Worm (Caenorhabditis elegans) whole organism, late embryonic: ENCODE data around the gene T28B11.1.
A peak's percentile ranks its signal among the peaks of the same experiment; 100 is the strongest.

Experiments
- F13H6.1 ChIP-seq: sonication (generic microtip); optimal IDR thresholded peaks from 2 replicates; lab custom pipeline; 2016; ENCODE audit warnings: missing genetic modification characterization, missing compliant biosample characterization
- T23F11.4 ChIP-seq: fragments of 200-800 bp; sonication (Bioruptor generic); optimal IDR thresholded peaks from 2 replicates; lab custom pipeline; 2018; ENCODE audit warnings: mild to moderate bottlenecking, missing genetic modification characterization, missing compliant biosample characterization
- Y22D7AL.16 ChIP-seq: sonication (generic microtip); optimal IDR thresholded peaks from 2 replicates; lab custom pipeline; 2016; ENCODE audit warnings: missing genetic modification characterization, missing compliant biosample characterization
- ahr-1 ChIP-seq: sonication (generic microtip); optimal IDR thresholded peaks from 2 replicates; lab custom pipeline; 2016; ENCODE audit warnings: missing genetic modification characterization, missing compliant biosample characterization
- ceh-14 ChIP-seq: sonication (generic microtip); optimal IDR thresholded peaks from 2 replicates; lab custom pipeline; 2016; ENCODE audit warnings: missing genotype, missing genetic modification characterization, missing compliant biosample characterization
- ceh-18 ChIP-seq: sonication (generic microtip); optimal IDR thresholded peaks from 2 replicates; lab custom pipeline; 2016; ENCODE audit warnings: missing genetic modification characterization, missing compliant biosample characterization
- ceh-31 ChIP-seq: sonication (generic microtip); optimal IDR thresholded peaks from 2 replicates; lab custom pipeline; 2016; ENCODE audit warnings: missing genetic modification characterization, missing compliant biosample characterization
- ceh-45 ChIP-seq: fragments of 200-800 bp; sonication (Bioruptor generic); IDR thresholded peaks from 2 replicates; pipeline ENCODE4 v1.3.6; 2022; ENCODE audit warnings: missing genetic modification reagents, missing genetic modification characterization, missing compliant biosample characterization
- ceh-48 ChIP-seq: sonication (generic microtip); optimal IDR thresholded peaks from 2 replicates; lab custom pipeline; 2016; ENCODE audit warnings: missing genetic modification characterization, inconsistent platforms, missing compliant biosample characterization
- dve-1 ChIP-seq: sonication (generic microtip); optimal IDR thresholded peaks from 2 replicates; lab custom pipeline; 2017; ENCODE audit warnings: antibody characterized with exemption, mild to moderate bottlenecking, missing genetic modification characterization, missing compliant biosample characterization
- elt-2 ChIP-seq: sonication (generic microtip); optimal IDR thresholded peaks from 2 replicates; lab custom pipeline; 2016; ENCODE audit warnings: missing genetic modification reagents, missing genetic modification characterization, missing compliant biosample characterization
- elt-4 ChIP-seq: sonication (generic microtip); optimal IDR thresholded peaks from 2 replicates; lab custom pipeline; 2016; ENCODE audit warnings: missing genetic modification characterization, missing compliant biosample characterization
- ets-4 ChIP-seq: sonication (generic microtip); optimal IDR thresholded peaks from 2 replicates; lab custom pipeline; 2016; ENCODE audit warnings: missing genetic modification characterization, missing compliant biosample characterization
- fax-1 ChIP-seq: sonication (generic microtip); optimal IDR thresholded peaks from 2 replicates; lab custom pipeline; 2016; ENCODE audit warnings: missing genotype, missing genetic modification characterization, missing compliant biosample characterization
- hlh-6 ChIP-seq: sonication (generic microtip); optimal IDR thresholded peaks from 2 replicates; lab custom pipeline; 2016; ENCODE audit warnings: missing genotype, missing genetic modification characterization, missing compliant biosample characterization
- lim-6 ChIP-seq: sonication (generic microtip); optimal IDR thresholded peaks from 2 replicates; lab custom pipeline; 2016; ENCODE audit warnings: missing genetic modification characterization, missing compliant biosample characterization
- lin-11 ChIP-seq: fragments of 200-800 bp; sonication (Bioruptor generic); optimal IDR thresholded peaks from 2 replicates; lab custom pipeline; 2018; ENCODE audit warnings: mild to moderate bottlenecking, missing genetic modification characterization, missing compliant biosample characterization
- madf-2 ChIP-seq: sonication (generic microtip); optimal IDR thresholded peaks from 2 replicates; lab custom pipeline; 2017; ENCODE audit warnings: missing genetic modification characterization, missing compliant biosample characterization
- nfya-1 ChIP-seq: sonication (generic microtip); optimal IDR thresholded peaks from 2 replicates; lab custom pipeline; 2017; ENCODE audit warnings: missing genetic modification characterization, mild to moderate bottlenecking, missing compliant biosample characterization, antibody characterized with exemption, moderate library complexity
- nhr-11 ChIP-seq: fragments of 150-350 bp; optimal IDR thresholded peaks from 2 replicates; lab custom pipeline; 2014; ENCODE audit warnings: missing biosample characterization, missing genetic modification characterization
- npax-4 ChIP-seq: sonication (generic microtip); optimal IDR thresholded peaks from 2 replicates; lab custom pipeline; 2016; ENCODE audit warnings: missing genetic modification characterization, missing compliant biosample characterization
- odd-2 ChIP-seq: sonication (generic microtip); optimal IDR thresholded peaks from 2 replicates; lab custom pipeline; 2017; ENCODE audit warnings: antibody characterized with exemption, mild to moderate bottlenecking, missing genetic modification characterization, missing compliant biosample characterization
- pat-9 ChIP-seq: fragments of 200-800 bp; sonication (Bioruptor generic); optimal IDR thresholded peaks from 2 replicates; lab custom pipeline; 2018; ENCODE audit warnings: mild to moderate bottlenecking, missing genetic modification characterization, moderate library complexity, missing compliant biosample characterization
- ref-2 ChIP-seq: sonication (generic microtip); optimal IDR thresholded peaks from 2 replicates; lab custom pipeline; 2016; ENCODE audit warnings: missing genetic modification characterization, missing compliant biosample characterization
- rnt-1 ChIP-seq: sonication (generic microtip); optimal IDR thresholded peaks from 2 replicates; lab custom pipeline; 2016; ENCODE audit warnings: missing genetic modification characterization, missing compliant biosample characterization
- sdc-2 ChIP-seq: sonication (generic microtip); optimal IDR thresholded peaks from 2 replicates; lab custom pipeline; 2016; ENCODE audit warnings: missing genotype, missing genetic modification characterization, missing compliant biosample characterization
- tbx-7 ChIP-seq: sonication (generic microtip); optimal IDR thresholded peaks from 2 replicates; lab custom pipeline; 2016; ENCODE audit warnings: missing genotype, missing genetic modification characterization, missing compliant biosample characterization
- ttx-3 ChIP-seq: sonication (generic microtip); optimal IDR thresholded peaks from 2 replicates; lab custom pipeline; 2016; ENCODE audit warnings: missing genetic modification reagents, missing genetic modification characterization, missing compliant biosample characterization
- unc-42 ChIP-seq: sonication (generic microtip); optimal IDR thresholded peaks from 2 replicates; lab custom pipeline; 2016; ENCODE audit warnings: missing genotype, missing genetic modification characterization, missing compliant biosample characterization
- unc-55 ChIP-seq: sonication (generic microtip); optimal IDR thresholded peaks from 2 replicates; lab custom pipeline; 2017; ENCODE audit warnings: missing biosample characterization, missing genetic modification reagents, missing genetic modification characterization
- ztf-16 ChIP-seq: sonication (generic microtip); optimal IDR thresholded peaks from 2 replicates; lab custom pipeline; 2017; ENCODE audit warnings: missing genetic modification characterization, missing compliant biosample characterization

The T28B11.1 gene

ce11 chrV:10681117-10681959 lies 50.9 kb downstream of the T28B11.1 start:
- no peak for TF ChIP-seq npax-4 (tag; lab: Kevin White, UChicago)
- no peak for TF ChIP-seq ttx-3 (tag; lab: Kevin White, UChicago)
- TF ChIP-seq elt-2 (tag; lab: Kevin White, UChicago), result peak; percentile 2
- TF ChIP-seq tbx-7, result no peak
- no peak for TF ChIP-seq madf-2 (tag; lab: Kevin White, UChicago)
- no peak for TF ChIP-seq sdc-2 (tag; lab: Kevin White, UChicago)
- TF ChIP-seq pat-9 (tag; lab: Kevin White, UChicago), result peak; percentile 11
- TF ChIP-seq hlh-6 (tag; lab: Kevin White, UChicago), result peak; percentile 47
- no peak for TF ChIP-seq ahr-1
- peak; percentile 48 for TF ChIP-seq rnt-1 (tag; lab: Kevin White, UChicago)
- no peak for TF ChIP-seq unc-55 (GFP tag; lab: Kevin White, UChicago)
- no peak for TF ChIP-seq T23F11.4
- peak; percentile 32 for TF ChIP-seq ref-2 (tag; lab: Kevin White, UChicago)

- TF ChIP-seq ztf-16 (tag; lab: Kevin White, UChicago), result no peak
- peak; percentile 80 for TF ChIP-seq unc-42 (tag; lab: Kevin White, UChicago)
- no peak for TF ChIP-seq ets-4 (tag; lab: Kevin White, UChicago)
- TF ChIP-seq madf-2 (tag; lab: Kevin White, UChicago), result no peak
- TF ChIP-seq fax-1, result no peak
Observed at ce11 chrV:10679990-10680602, 52.1 kb downstream of the T28B11.1 start.

ce11 chrV:10679080-10679479 lies 53.1 kb downstream of the T28B11.1 start:
- no peak for TF ChIP-seq ceh-45 (GFP tag; lab: Robert Waterston, UW)
- TF ChIP-seq pat-9 (tag; lab: Kevin White, UChicago), result no peak
- no peak for TF ChIP-seq Y22D7AL.16
- TF ChIP-seq ttx-3 (tag; lab: Kevin White, UChicago), result no peak
- no peak for TF ChIP-seq lin-11 (tag; lab: Kevin White, UChicago)
- TF ChIP-seq ceh-14 (tag; lab: Kevin White, UChicago), result no peak
- no peak for TF ChIP-seq unc-42 (tag; lab: Kevin White, UChicago)
- no peak for TF ChIP-seq nfya-1
- TF ChIP-seq odd-2 (tag; lab: Kevin White, UChicago), result no peak

DNA sequence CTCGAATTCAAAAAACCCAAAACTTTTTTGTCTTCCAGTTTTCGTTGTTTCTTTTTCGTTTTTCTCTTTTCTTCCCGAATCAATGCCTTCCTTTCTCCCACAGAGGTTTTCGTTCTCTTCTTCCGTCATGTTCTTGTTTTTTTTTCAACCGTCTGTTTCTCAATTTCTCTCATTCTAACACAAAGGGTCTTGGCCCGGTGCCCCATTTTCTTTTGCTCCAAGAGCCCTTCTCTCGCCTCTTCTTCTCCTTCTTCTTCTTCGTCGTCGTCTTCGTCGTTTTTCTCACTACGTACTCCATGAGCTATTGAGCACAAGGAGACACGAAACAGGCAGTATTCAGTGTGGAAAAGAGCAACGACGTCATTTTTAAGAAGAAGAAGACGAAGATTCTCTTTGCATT lies 54.8 kb downstream of the T28B11.1 start:
- peak; percentile 39 for TF ChIP-seq ceh-31
- peak; percentile 20 for TF ChIP-seq unc-42 (tag; lab: Kevin White, UChicago)
- TF ChIP-seq ceh-18, result peak; percentile 7
- TF ChIP-seq lim-6 (tag; lab: Kevin White, UChicago), result no peak
- TF ChIP-seq Y22D7AL.16, result no peak
- no peak for TF ChIP-seq ets-4 (tag; lab: Kevin White, UChicago)
- TF ChIP-seq hlh-6 (tag; lab: Kevin White, UChicago), result peak; percentile 6
- no peak for TF ChIP-seq ceh-48
- TF ChIP-seq T23F11.4, result no peak
- TF ChIP-seq elt-4, result no peak
- peak; percentile 28 for TF ChIP-seq nfya-1
- no peak for TF ChIP-seq dve-1
- no peak for TF ChIP-seq nhr-11 (tag; lab: Kevin White, UChicago)

- TF ChIP-seq unc-42 (tag; lab: Kevin White, UChicago) (peak; percentile 73), F13H6.1 (tag; lab: Kevin White, UChicago) (no peak)
Observed at ce11 chrV:10675978-10676377, 56.2 kb downstream of the T28B11.1 start.
